Worm (Caenorhabditis elegans) whole organism, midembryonic: ENCODE results near the gene nceh-1.

Experiments
- flt-1 ChIP-seq: fragments of 200-800 bp; sonication (Bioruptor generic); IDR thresholded peaks from 2 replicates; pipeline ENCODE4 v1.3.6; 2022; ENCODE audit warnings: missing genetic modification characterization, missing compliant biosample characterization
- klf-2 ChIP-seq: fragments of 200-800 bp; sonication (Bioruptor generic); conservative IDR thresholded peaks from 2 replicates; pipeline ENCODE4 v1.3.6; 2022; ENCODE audit warnings: missing genetic modification reagents, missing genetic modification characterization, missing compliant biosample characterization
- tab-1 ChIP-seq: fragments of 200-800 bp; sonication (Bioruptor generic); IDR thresholded peaks from 2 replicates; pipeline ENCODE4 v1.3.6; 2022; ENCODE audit warnings: missing genetic modification characterization, missing compliant biosample characterization

DNA sequence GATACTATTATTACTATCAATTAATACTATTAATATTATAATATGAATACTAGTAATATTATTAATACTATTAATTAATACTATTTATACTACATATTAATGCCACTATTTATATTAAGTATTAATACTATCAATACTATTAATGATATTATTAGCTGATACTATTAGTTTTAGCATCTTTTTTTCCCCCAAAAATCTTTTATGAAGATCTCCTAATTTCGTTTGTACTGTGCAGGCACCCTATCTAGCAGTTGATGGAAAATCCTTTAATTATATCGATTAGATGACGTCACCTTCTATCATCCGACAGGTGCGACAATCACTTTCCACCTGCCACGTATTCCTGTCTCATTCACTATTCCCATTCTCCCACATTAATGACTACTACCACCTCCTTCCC, 48.0 kb upstream of the nceh-1 start, which contains the start of gene fbxb-65:
- TF ChIP-seq tab-1 (GFP tag; lab: Robert Waterston, UW) (no peak), klf-2 (GFP tag; lab: Robert Waterston, UW) (no peak), flt-1 (no peak)
